Fruit fly (Drosophila melanogaster) whole organism, prepupa: ENCODE measurements around the gene CG32487.

Experiments
- CG8119 ChIP-seq: fragments of 200-800 bp; sonication (Bioruptor generic); IDR thresholded peaks from 3 replicates; pipeline ENCODE4 v1.3.6; 2022; ENCODE audit warnings: missing biosample characterization, missing genetic modification characterization
- Sox102F ChIP-seq: fragments of 200-800 bp; sonication (Bioruptor generic); optimal IDR thresholded peaks from 2 replicates; lab custom pipeline; 2016; ENCODE audit warnings: missing biosample characterization, mild to moderate bottlenecking, missing genetic modification characterization

- TF ChIP-seq Sox102F (no peak), CG8119 (no peak)
Measured at dm6 chr3L:3001445-3001844, 15.6 kb downstream of the CG32487 start, which contains the start of gene FMRFaR.
